Fruit fly (Drosophila melanogaster) whole organism, embryonic: ENCODE results near the gene CG18262.

Source experiments
- Fer3 ChIP-seq: fragments of 200-800 bp; sonication (Bioruptor generic); optimal IDR thresholded peaks from 2 replicates; lab custom pipeline; 2018; ENCODE audit warnings: missing biosample characterization, mild to moderate bottlenecking, missing genetic modification characterization, moderate library complexity
- Sin3A ChIP-seq: fragments of >200 bp; optimal IDR thresholded peaks from 2 replicates; lab custom pipeline; 2018
- br ChIP-seq: fragments of >200 bp; optimal IDR thresholded peaks from 2 replicates; lab custom pipeline; 2017
- nmo ChIP-seq: fragments of 200-800 bp; sonication (Bioruptor generic); optimal IDR thresholded peaks from 2 replicates; lab custom pipeline; 2018; ENCODE audit warnings: missing biosample characterization, mild to moderate bottlenecking, missing genetic modification characterization, moderate library complexity
- sob ChIP-seq: fragments of 200-800 bp; sonication (Bioruptor generic); IDR thresholded peaks from 2 replicates; pipeline ENCODE4 v1.3.6; 2022; ENCODE audit warnings: missing biosample characterization, missing genetic modification characterization
- tgo ChIP-seq: fragments of 200-800 bp; sonication (Bioruptor generic); IDR thresholded peaks from 3 replicates; pipeline ENCODE4 v1.3.6; 2022; ENCODE audit warnings: missing biosample characterization, missing genetic modification characterization
- unc-4 ChIP-seq: fragments of 200-800 bp; sonication (Bioruptor generic); IDR thresholded peaks from 2 replicates; pipeline ENCODE4 v1.3.6; 2022; ENCODE audit warnings: missing biosample characterization, missing genetic modification characterization; ENCODE audit not compliant: partially characterized antibody

- TF ChIP-seq sob (GFP tag; lab: Robert Waterston, UW) = no peak
- no peak for TF ChIP-seq Sin3A (lab: Kevin White, UChicago)
- no peak for TF ChIP-seq br (lab: Kevin White, UChicago)
- no peak for TF ChIP-seq unc-4 (GFP tag; lab: Robert Waterston, UW)
- TF ChIP-seq nmo (GFP tag; lab: Kevin White, UChicago) = peak; percentile 6
- no peak for TF ChIP-seq Fer3 (tag; lab: Kevin White, UChicago)
- no peak; the same call in 2 of the 3 replicates for TF ChIP-seq tgo (GFP tag; lab: Robert Waterston, UW)
Measured at dm6 chrX:8196157-8196526, 43.4 kb downstream of the CG18262 start.
